Worm (Caenorhabditis elegans) whole organism, L3 larva: ENCODE data around the gene cutl-26.

ENCODE experiments used
- ZK546.5 ChIP-seq: sonication (generic microtip); optimal IDR thresholded peaks from 2 replicates; lab custom pipeline; 2017; ENCODE audit warnings: missing biosample characterization, missing genetic modification characterization
- aly-2 ChIP-seq: fragments of 150-350 bp; optimal IDR thresholded peaks from 2 replicates; lab custom pipeline; 2014; ENCODE audit warnings: missing biosample characterization, missing genetic modification characterization
- ceh-16 ChIP-seq: sonication (generic microtip); optimal IDR thresholded peaks from 2 replicates; lab custom pipeline; 2017; ENCODE audit warnings: missing biosample characterization, missing genetic modification characterization
- ceh-28 ChIP-seq: fragments of 150-350 bp; optimal IDR thresholded peaks from 2 replicates; lab custom pipeline; 2014; ENCODE audit warnings: missing biosample characterization, missing genetic modification reagents, missing genetic modification characterization
- ceh-9 ChIP-seq: sonication (generic microtip); optimal IDR thresholded peaks from 2 replicates; lab custom pipeline; 2018; ENCODE audit warnings: missing biosample characterization, missing genetic modification characterization
- daf-12 ChIP-seq: fragments of 150-350 bp; optimal IDR thresholded peaks from 2 replicates; lab custom pipeline; 2014; ENCODE audit warnings: missing biosample characterization, missing genetic modification reagents, missing genetic modification characterization
- elt-1 ChIP-seq: fragments of 150-350 bp; optimal IDR thresholded peaks from 2 replicates; lab custom pipeline; 2014; ENCODE audit warnings: missing biosample characterization, missing genetic modification characterization
- elt-3 ChIP-seq, 3 experiments: fragments of 150-350 bp in 1 of 3; sonication (generic microtip) in 2 of 3; optimal IDR thresholded peaks; 2 replicates in 2 of 3; 4 replicates in 1 of 3; lab custom pipeline; 2014 to 2017; ENCODE audit warnings: missing biosample characterization in 3 of 3, missing genetic modification characterization in 3 of 3
- fkh-10 ChIP-seq: sonication (generic microtip); optimal IDR thresholded peaks from 2 replicates; lab custom pipeline; 2017; ENCODE audit warnings: missing biosample characterization, missing genetic modification reagents, missing genetic modification characterization
- hmg-11 ChIP-seq: sonication (generic microtip); optimal IDR thresholded peaks from 2 replicates; lab custom pipeline; 2016; ENCODE audit warnings: missing genetic modification characterization, missing compliant biosample characterization
- jun-1 ChIP-seq: fragments of 150-350 bp; optimal IDR thresholded peaks from 2 replicates; lab custom pipeline; 2014; ENCODE audit warnings: missing biosample characterization, missing genetic modification reagents, missing genetic modification characterization
- nhr-12 ChIP-seq: fragments of 150-350 bp; optimal IDR thresholded peaks from 2 replicates; lab custom pipeline; 2014; ENCODE audit warnings: missing biosample characterization, missing genetic modification characterization
- nhr-23 ChIP-seq: fragments of 150-350 bp; optimal IDR thresholded peaks from 2 replicates; lab custom pipeline; 2014; ENCODE audit warnings: missing biosample characterization, missing genetic modification reagents, missing genetic modification characterization
- nhr-28 ChIP-seq: fragments of 150-350 bp; optimal IDR thresholded peaks from 2 replicates; lab custom pipeline; 2014; ENCODE audit warnings: missing biosample characterization, missing genetic modification characterization
- nhr-43 ChIP-seq: sonication (generic microtip); optimal IDR thresholded peaks from 2 replicates; lab custom pipeline; 2016; ENCODE audit warnings: mild to moderate bottlenecking, missing genetic modification characterization, missing compliant biosample characterization; ENCODE audit not compliant: poor library complexity, severe bottlenecking
- nhr-76 ChIP-seq: fragments of 150-350 bp; sonication (generic microtip); optimal IDR thresholded peaks from 5 replicates; lab custom pipeline; 2014; ENCODE audit warnings: missing biosample characterization, missing genetic modification characterization
- pha-4 ChIP-seq: fragments of 150-350 bp; optimal IDR thresholded peaks from 2 replicates; lab custom pipeline; 2014; ENCODE audit warnings: missing biosample characterization, missing genetic modification reagents, missing genetic modification characterization
- sea-2 ChIP-seq: fragments of 150-350 bp; sonication (generic microtip); optimal IDR thresholded peaks from 4 replicates; lab custom pipeline; 2014; ENCODE audit warnings: missing biosample characterization, missing genetic modification reagents, missing genetic modification characterization
- snpc-4 ChIP-seq: fragments of 150-350 bp; optimal IDR thresholded peaks from 2 replicates; lab custom pipeline; 2014; ENCODE audit warnings: missing biosample characterization, missing genetic modification characterization
- tbx-2 ChIP-seq: sonication (generic microtip); optimal IDR thresholded peaks from 2 replicates; lab custom pipeline; 2016; ENCODE audit warnings: mild to moderate bottlenecking, missing genetic modification characterization, missing compliant biosample characterization
- ztf-11 ChIP-seq: fragments of 150-350 bp; optimal IDR thresholded peaks from 2 replicates; lab custom pipeline; 2014; ENCODE audit warnings: missing biosample characterization, missing genetic modification characterization
- ztf-4 ChIP-seq: fragments of 150-350 bp; optimal IDR thresholded peaks from 2 replicates; lab custom pipeline; 2014; ENCODE audit warnings: missing biosample characterization, missing genetic modification characterization

The cutl-26 gene

ce11 chrIV:653138-653848, 54.2 kb downstream of the cutl-26 start, which contains the start of gene K11H12.1:
TSS of gene K11H12.1 (minus strand) at chrIV:653421.
- no peak for TF ChIP-seq ZK546.5
- peak; percentile 28 for TF ChIP-seq nhr-43 (tag; lab: Kevin White, UChicago)

- TF ChIP-seq fkh-10 (GFP tag; lab: Kevin White, UChicago) (no peak), ztf-4 (tag; lab: Kevin White, UChicago) (no peak), ceh-9 (tag; lab: Kevin White, UChicago) (no peak), hmg-11 (tag; lab: Kevin White, UChicago) (no peak), sea-2 (GFP tag; lab: Kevin White, UChicago) (no peak), pha-4 (tag; lab: Kevin White, UChicago) (no peak), ceh-16 (tag; lab: Kevin White, UChicago) (no peak), ztf-11 (tag; lab: Kevin White, UChicago) (no peak), nhr-12 (no peak), ceh-28 (tag; lab: Kevin White, UChicago) (no peak), tbx-2 (tag; lab: Kevin White, UChicago) (no peak), aly-2 (tag; lab: Kevin White, UChicago) (no peak), nhr-28 (no peak), snpc-4 (tag; lab: Kevin White, UChicago) (no peak), nhr-23 (tag; lab: Kevin White, UChicago) (no peak), elt-1 (tag; lab: Kevin White, UChicago) (no peak), jun-1 (no peak), daf-12 (tag; lab: Kevin White, UChicago) (no peak), nhr-76 (tag; lab: Kevin White, UChicago) (no peak), elt-3 (tag; optimal IDR thresholded peaks at IDR 0.05; lab: Kevin White, UChicago) (no peak)
- TF ChIP-seq, all 47 proteins: peak for 0
Measured at ce11 chrIV:649365-649764, 58.2 kb downstream of the cutl-26 start, which contains the start of gene K11H12.9. TSS of gene K11H12.9 (plus strand) at chrIV:649665.
